Fruit fly (Drosophila melanogaster) whole organism, pupa: ENCODE results near the gene Prosbeta3.

Experiments
- CG15710 ChIP-seq: fragments of 200-800 bp; sonication (Bioruptor generic); optimal IDR thresholded peaks from 2 replicates; lab custom pipeline; 2018; ENCODE audit warnings: missing biosample characterization, mild to moderate bottlenecking, missing genetic modification characterization, moderate library complexity
- D1 ChIP-seq: fragments of 200-800 bp; sonication (Bioruptor generic); optimal IDR thresholded peaks from 2 replicates; lab custom pipeline; 2018; ENCODE audit warnings: missing biosample characterization, mild to moderate bottlenecking, missing genetic modification characterization, moderate library complexity
- Pif1A ChIP-seq: fragments of 200-800 bp; sonication (Bioruptor generic); optimal IDR thresholded peaks from 3 replicates; lab custom pipeline; 2016; ENCODE audit warnings: missing biosample characterization, missing genetic modification characterization
- Pif1B ChIP-seq: fragments of 200-800 bp; sonication (Bioruptor generic); optimal IDR thresholded peaks from 3 replicates; lab custom pipeline; 2016; ENCODE audit warnings: missing biosample characterization, missing genetic modification characterization
- gl ChIP-seq: fragments of 200-800 bp; sonication (Bioruptor generic); optimal IDR thresholded peaks from 2 replicates; lab custom pipeline; 2018; ENCODE audit warnings: missing biosample characterization, mild to moderate bottlenecking, missing genetic modification characterization

- TF ChIP-seq gl = no peak
- TF ChIP-seq Pif1B = peak; percentile 32
- TF ChIP-seq CG15710 (tag; lab: Kevin White, UChicago) = no peak
- peak; percentile 5 for TF ChIP-seq D1
- TF ChIP-seq Pif1A (GFP tag; lab: Kevin White, UChicago) = peak; percentile 47
Observed at dm6 chr3R:9051937-9052680, 46.1 kb upstream of the Prosbeta3 start, which contains the start of gene Kdm2.
